Worm (Caenorhabditis elegans) whole organism, early embryonic: ENCODE results near the gene emc-5.
A peak's percentile ranks its signal among the peaks of the same experiment; 100 is the strongest.

ENCODE experiments used
- aly-1 ChIP-seq: sonication (generic microtip); optimal IDR thresholded peaks from 2 replicates; lab custom pipeline; 2016; ENCODE audit warnings: missing genetic modification characterization, missing compliant biosample characterization
- ets-7 ChIP-seq: sonication (generic microtip); optimal IDR thresholded peaks from 2 replicates; lab custom pipeline; 2016; ENCODE audit warnings: missing genotype, missing genetic modification characterization, missing compliant biosample characterization
- flt-1 ChIP-seq: fragments of 200-800 bp; sonication (Bioruptor generic); IDR thresholded peaks from 2 replicates; pipeline ENCODE4 v1.3.6; 2022; ENCODE audit warnings: missing genetic modification characterization, missing compliant biosample characterization
- hmg-4 ChIP-seq: fragments of 200-800 bp; sonication (Bioruptor generic); optimal IDR thresholded peaks from 2 replicates; lab custom pipeline; 2018; ENCODE audit warnings: mild to moderate bottlenecking, missing genetic modification characterization, missing compliant biosample characterization

- TF ChIP-seq hmg-4 (GFP tag; lab: Kevin White, UChicago) (peak; percentile 22), aly-1 (no peak), ets-7 (tag; lab: Kevin White, UChicago) (no peak), flt-1 (GFP tag; lab: Robert Waterston, UW) (peak; percentile 72)
Measured at ce11 chrII:11473525-11474181, 22.9 kb upstream of the emc-5 start, which contains the start of the genes metl-1 and W02B12.11.
